Worm (Caenorhabditis elegans): Measurements from ENCODE around the gene ceh-63.

ceh-63 gene

DNA sequence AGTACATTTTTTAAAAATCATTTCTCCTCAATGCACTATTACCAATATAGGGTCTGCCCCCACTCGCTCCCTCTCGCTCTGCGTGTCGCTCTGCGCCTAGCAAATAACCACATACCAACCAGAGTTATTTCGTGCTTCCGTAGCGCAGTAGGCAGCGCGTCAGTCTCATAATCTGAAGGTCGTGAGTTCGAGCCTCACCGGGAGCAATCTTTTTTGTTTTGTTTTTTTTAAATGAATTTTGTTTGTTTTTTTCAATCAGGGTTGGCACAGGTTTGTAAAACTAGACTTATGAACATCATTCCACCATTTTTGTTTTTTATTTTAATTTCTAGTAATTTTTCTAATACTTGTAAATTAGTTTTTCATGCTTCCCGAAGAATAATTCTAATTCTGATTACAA, 23.8 kb upstream of the ceh-63 start (continued):
- no peak for TF ChIP-seq lin-13 (GFP tag; optimal IDR thresholded peaks at IDR 0.05)
- peak; percentile 85 for TF ChIP-seq nhr-41 (GFP tag; IDR thresholded peaks at IDR 0.05)
- TF ChIP-seq ztf-7 (tag; optimal IDR thresholded peaks at IDR 0.05): peak; percentile 59
- TF ChIP-seq F10B5.3 (tag; optimal IDR thresholded peaks at IDR 0.05): peak; percentile 46
- TF ChIP-seq pha-4 (GFP tag; IDR thresholded peaks at IDR 0.05): peak; percentile 89
- TF ChIP-seq pha-4 (tag; optimal IDR thresholded peaks at IDR 0.05): no peak
- peak; percentile 51 for TF ChIP-seq spr-3 (GFP tag; optimal IDR thresholded peaks at IDR 0.05)
- TF ChIP-seq D1046.2 (GFP tag; IDR thresholded peaks at IDR 0.05): peak; percentile 92
- TF ChIP-seq zfp-2 (tag; optimal IDR thresholded peaks at IDR 0.05): peak; percentile 20
- peak; percentile 43 for TF ChIP-seq lir-3 (tag; optimal IDR thresholded peaks at IDR 0.05)
- 0 out of 2 replicates have a peak, but pooled peaks have one; percentile 68 for TF ChIP-seq daf-8 (GFP tag; IDR thresholded peaks at IDR 0.05)
- no peak for TF ChIP-seq nhr-25 (tag; optimal IDR thresholded peaks at IDR 0.05; ENCODE audit: borderline replicate concordance, insufficient read depth)
- no peak for TF ChIP-seq ztf-11 (tag; optimal IDR thresholded peaks at IDR 0.05)
- TF ChIP-seq lin-29 (GFP tag; IDR thresholded peaks at IDR 0.05): peak; percentile 27; the same call in 1 of the 2 replicates
- TF ChIP-seq lin-38 (GFP tag; IDR thresholded peaks at IDR 0.05): peak; percentile 81
- TF ChIP-seq zfp-3 (GFP tag; conservative IDR thresholded peaks at IDR 0.05): peak; percentile 70; the same call in 1 of the 2 replicates
- no peak for TF ChIP-seq nhr-76 (tag; optimal IDR thresholded peaks at IDR 0.05)
- TF ChIP-seq nhr-42 (GFP tag; IDR thresholded peaks at IDR 0.05): peak; percentile 78; the same call in 1 of the 2 replicates
- TF ChIP-seq fos-1 (tag; optimal IDR thresholded peaks at IDR 0.05): no peak
- peak; percentile 79 for TF ChIP-seq php-3 (GFP tag; IDR thresholded peaks at IDR 0.05)
- peak; percentile 95; the same call in 1 of the 2 replicates for TF ChIP-seq Y75B8A.6 (GFP tag; IDR thresholded peaks at IDR 0.05)
- TF ChIP-seq madf-9 (GFP tag; conservative IDR thresholded peaks at IDR 0.05): peak; percentile 85
- peak; percentile 64; the same call in 1 of the 2 replicates for TF ChIP-seq Y48G9A.11 (GFP tag; IDR thresholded peaks at IDR 0.05)
- TF ChIP-seq fkh-10 (GFP tag; optimal IDR thresholded peaks at IDR 0.05): peak; percentile 3
- peak; percentile 41 for TF ChIP-seq mxl-3 (GFP tag; optimal IDR thresholded peaks at IDR 0.05)
- peak; percentile 0 for TF ChIP-seq nhr-28 (tag; optimal IDR thresholded peaks at IDR 0.05)
- TF ChIP-seq mdl-1 (tag; optimal IDR thresholded peaks at IDR 0.05): peak in 1 of 2 experiments; percentile 20
- peak; percentile 45 to 87 for TF ChIP-seq daf-16 (GFP tag; optimal IDR thresholded peaks at IDR 0.05)
- peak; percentile 58 for TF ChIP-seq daf-16 (tag; optimal IDR thresholded peaks at IDR 0.05)

DNA sequence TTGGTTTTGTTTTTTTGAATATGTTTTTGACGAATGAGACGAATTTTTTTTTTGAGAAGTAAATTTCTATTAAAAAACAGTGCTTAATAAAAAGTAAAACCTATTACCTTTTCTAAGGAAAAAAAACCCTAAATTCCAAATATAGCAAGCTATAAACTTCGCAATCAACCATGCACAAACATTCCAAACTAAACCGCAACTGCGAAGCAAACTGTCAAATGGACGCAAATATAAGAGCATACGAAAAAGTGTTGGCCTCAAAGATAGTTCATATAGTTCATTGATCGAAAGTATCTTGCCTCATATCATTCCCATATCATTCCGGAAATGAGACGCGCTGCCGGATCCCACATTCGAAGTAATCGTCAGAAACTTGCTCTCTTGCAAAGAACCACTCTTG, 22.7 kb upstream of the ceh-63 start, which contains the start of gene C01C4.3:
C01C4.3 (plus strand) TSS at position 301 of the 400 bp plus-strand sequence.
- TF ChIP-seq egl-27 (tag; optimal IDR thresholded peaks at IDR 0.05): no peak
- peak; percentile 18 for TF ChIP-seq aha-1 (tag)

DNA sequence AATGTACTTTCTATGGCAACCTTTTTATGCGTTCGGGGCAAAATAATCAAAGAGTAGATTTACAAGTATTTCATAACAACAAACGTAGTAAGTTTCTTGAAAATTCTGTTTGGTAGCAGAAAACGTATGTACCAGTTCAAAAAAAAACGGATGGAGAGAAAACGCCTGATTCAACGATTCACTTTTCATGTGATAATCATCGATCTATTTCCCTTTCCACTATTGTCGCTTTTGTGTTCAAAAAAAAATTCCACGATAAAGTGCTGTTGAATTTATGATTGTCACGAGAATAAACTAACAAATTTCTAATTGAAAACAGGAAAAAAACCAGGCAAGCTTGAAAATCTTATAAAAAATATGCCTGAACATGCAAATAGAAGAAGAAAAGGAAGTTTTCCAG, 22.0 kb upstream of the ceh-63 start:
- TF ChIP-seq hlh-30 (tag; optimal IDR thresholded peaks at IDR 0.05; ENCODE audit: insufficient read depth) (peak; percentile 56), hlh-11 (tag; optimal IDR thresholded peaks at IDR 0.05) (peak; percentile 24), nhr-28 (tag; optimal IDR thresholded peaks at IDR 0.05) (peak; percentile 11), dmd-9 (GFP tag; IDR thresholded peaks at IDR 0.05) (no peak), lin-38 (GFP tag; IDR thresholded peaks at IDR 0.05) (no peak), dve-1 (tag; optimal IDR thresholded peaks at IDR 0.05; ENCODE audit: insufficient read depth) (peak; percentile 6), duxl-1 (tag; optimal IDR thresholded peaks at IDR 0.05; ENCODE audit: poor library complexity) (no peak), dmd-6 (GFP tag; IDR thresholded peaks at IDR 0.05) (peak; percentile 15; the same call in 1 of the 2 replicates), mdl-1 (tag; optimal IDR thresholded peaks at IDR 0.05) (no peak)
